Worm (Caenorhabditis elegans): ENCODE results near the gene ZK262.2.
"Not testable (repeated sequence)": the region's sequence is repeated elsewhere in the genome, so short reads cannot be mapped to it uniquely, and the experiment has no call there.

ZK262.2 gene

ce11 chrV:18439469-18439868 is 26.7 kb upstream of the ZK262.2 start, which contains the start of gene ZK262.9:
TSS of gene ZK262.9 (plus strand) at chrV:18439769.
- TF ChIP-seq ceh-28, nhr-11, mml-1 (tag; optimal IDR thresholded peaks at IDR 0.05): not testable (repeated sequence)

DNA sequence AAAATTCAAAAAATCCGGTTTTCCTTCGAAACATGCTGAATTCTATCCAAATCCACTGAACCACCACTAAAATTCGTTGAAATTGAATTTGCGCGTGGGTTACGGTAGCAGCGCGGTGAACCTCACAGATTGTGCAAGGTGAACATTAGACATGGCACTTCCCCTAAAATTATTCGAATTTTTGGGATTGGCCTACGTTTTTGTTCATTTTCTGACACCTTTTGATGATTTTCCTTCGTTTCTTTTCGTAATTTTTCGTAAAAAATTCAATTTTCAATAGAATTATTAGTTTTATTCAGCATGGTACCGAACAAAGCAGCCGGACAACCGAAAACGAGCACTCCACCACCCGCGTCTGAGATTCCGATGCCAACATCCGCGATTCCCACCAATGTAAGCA is 25.3 kb upstream of the ZK262.2 start, which contains the start of gene ZK262.8:
Gene ZK262.8 (plus strand): TSS at position 301 of the 400 bp plus-strand sequence.
- TF ChIP-seq jun-1 (tag; optimal IDR thresholded peaks at IDR 0.05) (no peak), nhr-23 (tag; optimal IDR thresholded peaks at IDR 0.05) (no peak), ZK546.5 (tag; optimal IDR thresholded peaks at IDR 0.05) (no peak), snpc-4 (tag; optimal IDR thresholded peaks at IDR 0.05) (no peak), elt-2 (tag; optimal IDR thresholded peaks at IDR 0.05) (no peak), lsy-12 (tag; optimal IDR thresholded peaks at IDR 0.05) (no peak)

DNA sequence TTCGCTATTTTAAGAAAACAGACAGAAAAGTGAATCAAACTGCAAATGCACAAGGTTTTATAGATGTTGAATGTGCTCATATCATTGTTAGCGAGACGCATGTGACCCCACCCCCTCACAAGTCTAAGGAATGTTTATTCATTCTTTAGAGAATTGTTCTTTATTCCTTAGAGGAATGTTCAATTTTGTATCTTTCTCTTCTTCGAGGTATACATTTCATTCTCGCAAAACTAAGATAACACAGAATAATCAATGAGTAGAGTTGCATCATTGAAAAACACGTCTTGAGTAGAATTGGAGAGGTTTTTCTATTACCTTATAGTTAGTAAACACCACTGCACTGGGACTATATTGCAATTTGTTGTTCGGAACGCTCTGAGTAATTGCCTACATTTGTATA is 22.2 kb upstream of the ZK262.2 start, which contains the start of gene ZK262.20:
Gene ZK262.20 (minus strand): TSS at position 101 of the 400 bp plus-strand sequence.
- no peak for TF ChIP-seq nhr-25 (tag; optimal IDR thresholded peaks at IDR 0.05)
- no peak for TF ChIP-seq nhr-28 (tag; optimal IDR thresholded peaks at IDR 0.05)
- TF ChIP-seq jun-1 (tag; optimal IDR thresholded peaks at IDR 0.05), result no peak
- TF ChIP-seq nhr-11 (tag; optimal IDR thresholded peaks at IDR 0.05), result no peak
- no peak for TF ChIP-seq ceh-9 (tag; optimal IDR thresholded peaks at IDR 0.05)
- TF ChIP-seq pha-4 (tag; optimal IDR thresholded peaks at IDR 0.05), result no peak
- no peak for TF ChIP-seq ztf-4 (tag; optimal IDR thresholded peaks at IDR 0.05)
- TF ChIP-seq nhr-67 (tag; optimal IDR thresholded peaks at IDR 0.05), result no peak
- no peak for TF ChIP-seq nhr-76 (tag; optimal IDR thresholded peaks at IDR 0.05)
- no peak for TF ChIP-seq nhr-12 (tag; optimal IDR thresholded peaks at IDR 0.05)

DNA sequence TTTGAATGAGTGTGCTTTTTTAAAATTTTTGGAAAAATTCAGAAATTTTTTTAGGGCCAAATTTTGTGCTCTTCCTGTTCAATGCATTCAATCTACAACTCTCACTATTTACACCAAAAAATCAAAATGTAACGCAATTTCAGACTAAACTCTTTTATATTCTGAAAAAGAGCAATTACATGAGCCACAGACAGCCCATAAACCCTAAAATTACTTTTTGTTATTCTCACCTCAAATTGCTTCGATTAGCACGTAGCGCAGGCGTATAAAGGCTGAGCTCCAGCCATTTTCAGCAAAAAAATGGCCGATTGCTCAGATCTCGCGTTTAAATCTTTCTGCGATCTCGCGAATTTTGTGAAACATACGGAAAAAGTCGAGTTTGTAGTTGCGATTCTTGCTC is 18.7 kb upstream of the ZK262.2 start, which contains the start of gene srw-82:
Gene srw-82 (plus strand): TSS at position 301 of the 400 bp plus-strand sequence.
- TF ChIP-seq mml-1 (tag; optimal IDR thresholded peaks at IDR 0.05), result no peak
- TF ChIP-seq daf-12 (tag; optimal IDR thresholded peaks at IDR 0.05), result no peak
- no peak for TF ChIP-seq fkh-10 (GFP tag; optimal IDR thresholded peaks at IDR 0.05)
- no peak for TF ChIP-seq ztf-4 (tag; optimal IDR thresholded peaks at IDR 0.05)
- no peak for TF ChIP-seq nhr-76 (tag; optimal IDR thresholded peaks at IDR 0.05)
- no peak for TF ChIP-seq unc-39 (tag; optimal IDR thresholded peaks at IDR 0.05)
- TF ChIP-seq elt-2 (tag; optimal IDR thresholded peaks at IDR 0.05), result no peak
- no peak for TF ChIP-seq elt-3 (tag; optimal IDR thresholded peaks at IDR 0.05)

- no peak for TF ChIP-seq sea-2 (GFP tag; optimal IDR thresholded peaks at IDR 0.05)
- TF ChIP-seq lin-39 (tag; optimal IDR thresholded peaks at IDR 0.05), result no peak
- TF ChIP-seq nhr-76 (tag; optimal IDR thresholded peaks at IDR 0.05), result no peak
- no peak for TF ChIP-seq nhr-77 (tag; optimal IDR thresholded peaks at IDR 0.05)
- TF ChIP-seq nfya-1 (tag; optimal IDR thresholded peaks at IDR 0.05; ENCODE audit: insufficient read depth), result no peak
- TF ChIP-seq nhr-28 (tag; optimal IDR thresholded peaks at IDR 0.05), result no peak
- no peak for TF ChIP-seq ceh-9 (tag; optimal IDR thresholded peaks at IDR 0.05)
- TF ChIP-seq nhr-11 (tag; optimal IDR thresholded peaks at IDR 0.05), result no peak
- TF ChIP-seq ztf-11 (tag; optimal IDR thresholded peaks at IDR 0.05), result no peak
- no peak for TF ChIP-seq nhr-237 (tag; optimal IDR thresholded peaks at IDR 0.05)
- TF ChIP-seq daf-12 (tag; optimal IDR thresholded peaks at IDR 0.05), result no peak
- no peak for TF ChIP-seq elt-3 (tag; optimal IDR thresholded peaks at IDR 0.05)
- TF ChIP-seq fkh-10 (GFP tag; optimal IDR thresholded peaks at IDR 0.05), result no peak
- no peak for TF ChIP-seq nhr-12 (tag; optimal IDR thresholded peaks at IDR 0.05)
These were observed 18.0 kb upstream of the ZK262.2 start for ce11 chrV:18430826-18431225.

- TF ChIP-seq ceh-82 (tag; optimal IDR thresholded peaks at IDR 0.05) (no peak), elt-3 (tag; optimal IDR thresholded peaks at IDR 0.05) (no peak), nhr-12 (tag; optimal IDR thresholded peaks at IDR 0.05) (no peak), mdl-1 (tag; optimal IDR thresholded peaks at IDR 0.05) (no peak)
These were observed 13.5 kb upstream of the ZK262.2 start, which contains the start of gene srw-83 for ce11 chrV:18426280-18426679. TSS of gene srw-83 (plus strand) at chrV:18426580.

ce11 chrV:18425544-18425943 is 12.8 kb upstream of the ZK262.2 start, which contains the start of gene ZK262.19:
TSS of gene ZK262.19 (minus strand) at chrV:18425644.
- no peak for TF ChIP-seq egl-5 (tag; optimal IDR thresholded peaks at IDR 0.05)
- no peak for TF ChIP-seq lsy-12 (tag; optimal IDR thresholded peaks at IDR 0.05)
- no peak for TF ChIP-seq ZK546.5 (tag; optimal IDR thresholded peaks at IDR 0.05)
- TF ChIP-seq elt-1 (tag; optimal IDR thresholded peaks at IDR 0.05), result no peak
- TF ChIP-seq ztf-11 (tag; optimal IDR thresholded peaks at IDR 0.05), result no peak
- no peak for TF ChIP-seq elt-3 (tag; optimal IDR thresholded peaks at IDR 0.05)
- TF ChIP-seq ama-1 (optimal IDR thresholded peaks at IDR 0.05), result no peak
- TF ChIP-seq fos-1 (tag; optimal IDR thresholded peaks at IDR 0.05), result no peak
- no peak for TF ChIP-seq elt-2 (tag; optimal IDR thresholded peaks at IDR 0.05)
- no peak for TF ChIP-seq nhr-23 (tag; optimal IDR thresholded peaks at IDR 0.05)
- TF ChIP-seq snpc-4 (tag; optimal IDR thresholded peaks at IDR 0.05), result no peak
- no peak for TF ChIP-seq nhr-25 (tag; optimal IDR thresholded peaks at IDR 0.05)
- no peak for TF ChIP-seq R02D3.7 (tag; optimal IDR thresholded peaks at IDR 0.05)
- TF ChIP-seq nhr-11 (tag; optimal IDR thresholded peaks at IDR 0.05), result no peak
- no peak for TF ChIP-seq nhr-28 (tag; optimal IDR thresholded peaks at IDR 0.05)
- no peak for TF ChIP-seq lin-15B (tag; optimal IDR thresholded peaks at IDR 0.05)
